Worm (Caenorhabditis elegans): ENCODE data around the gene K03B4.8.

ce11 chrV:4649649-4650384 lies 24.6 kb downstream of the K03B4.8 start:
- TF ChIP-seq tbx-2 (tag; optimal IDR thresholded peaks at IDR 0.05): no peak
- TF ChIP-seq syd-9 (tag; optimal IDR thresholded peaks at IDR 0.05): no peak
- no peak for TF ChIP-seq unc-86 (tag; optimal IDR thresholded peaks at IDR 0.05)
- no peak for TF ChIP-seq elt-2 (tag; optimal IDR thresholded peaks at IDR 0.05)
- TF ChIP-seq fkh-10 (GFP tag; optimal IDR thresholded peaks at IDR 0.05): no peak
- no peak for TF ChIP-seq unc-42 (tag; optimal IDR thresholded peaks at IDR 0.05)
- no peak for TF ChIP-seq sox-2 (GFP tag; IDR thresholded peaks at IDR 0.05)
- TF ChIP-seq pqm-1 (tag; optimal IDR thresholded peaks at IDR 0.05): no peak
- no peak for TF ChIP-seq pax-1 (tag; optimal IDR thresholded peaks at IDR 0.05)
- no peak for TF ChIP-seq ets-4 (tag; optimal IDR thresholded peaks at IDR 0.05)
- TF ChIP-seq unc-55 (GFP tag; optimal IDR thresholded peaks at IDR 0.05): no peak
- no peak for TF ChIP-seq C38D4.7 (GFP tag; optimal IDR thresholded peaks at IDR 0.05)
- TF ChIP-seq odd-2 (tag; optimal IDR thresholded peaks at IDR 0.05): no peak
- no peak for TF ChIP-seq nhr-11 (tag; optimal IDR thresholded peaks at IDR 0.05)

All from whole organism, late embryonic.